Fruit fly (Drosophila melanogaster): ENCODE measurements around the gene Gr5a.

Gr5a gene

dm6 chrX:5671537-5672029, 8.8 kb upstream of the Gr5a start, which contains the start of gene Rab18 (continued):
- no peak for TF ChIP-seq salr (GFP tag; optimal IDR thresholded peaks at IDR 0.05)
- TF ChIP-seq pdm3 (GFP tag; optimal IDR thresholded peaks at IDR 0.05): no peak
- TF ChIP-seq topi (GFP tag; optimal IDR thresholded peaks at IDR 0.05): peak; percentile 2
- TF ChIP-seq Hr38 (GFP tag; optimal IDR thresholded peaks at IDR 0.05): no peak
- no peak for TF ChIP-seq CG11762 (GFP tag; optimal IDR thresholded peaks at IDR 0.05; ENCODE audit: insufficient read depth)
- TF ChIP-seq Hr4 (GFP tag; optimal IDR thresholded peaks at IDR 0.05): no peak
- no peak for TF ChIP-seq vri (GFP tag; optimal IDR thresholded peaks at IDR 0.05)
- TF ChIP-seq CG6792 (GFP tag; optimal IDR thresholded peaks at IDR 0.05): no peak
- no peak for TF ChIP-seq CG8119 (GFP tag; IDR thresholded peaks at IDR 0.05)
- peak; percentile 64 for TF ChIP-seq Eip78C (GFP tag)
- no peak for TF ChIP-seq CG34406 (GFP tag; optimal IDR thresholded peaks at IDR 0.05)
- no peak for TF ChIP-seq CG15336 (GFP tag; IDR thresholded peaks at IDR 0.05)
- no peak for TF ChIP-seq OdsH (GFP tag; optimal IDR thresholded peaks at IDR 0.05)
- TF ChIP-seq CG7368 (GFP tag; optimal IDR thresholded peaks at IDR 0.05): no peak
- TF ChIP-seq CG11294 (GFP tag; IDR thresholded peaks at IDR 0.05): no peak
- TF ChIP-seq lz (GFP tag; optimal IDR thresholded peaks at IDR 0.05): peak; percentile 25
- peak; percentile 26; the same call in 1 of the 3 replicates for TF ChIP-seq CG6163 (GFP tag; IDR thresholded peaks at IDR 0.05)
- peak; percentile 72 for TF ChIP-seq CG6854 (GFP tag; optimal IDR thresholded peaks at IDR 0.05)
- TF ChIP-seq Sox14 (GFP tag; optimal IDR thresholded peaks at IDR 0.05): peak; percentile 18
- no peak for TF ChIP-seq Smox (GFP tag; optimal IDR thresholded peaks at IDR 0.05)
- no peak for TF ChIP-seq dac (GFP tag; optimal IDR thresholded peaks at IDR 0.05)
- peak; percentile 34 for TF ChIP-seq cyc (GFP tag; optimal IDR thresholded peaks at IDR 0.05)
- TF ChIP-seq eg (GFP tag; IDR thresholded peaks at IDR 0.05): 0 out of 3 replicates have a peak, but pooled peaks have one; percentile 23
- no peak for TF ChIP-seq CG32006 (GFP tag; optimal IDR thresholded peaks at IDR 0.05)
- TF ChIP-seq CG3032 (tag; optimal IDR thresholded peaks at IDR 0.05): peak; percentile 6
- TF ChIP-seq CG31627 (GFP tag; optimal IDR thresholded peaks at IDR 0.05): peak; percentile 52
- TF ChIP-seq CG10631 (GFP tag; optimal IDR thresholded peaks at IDR 0.05): no peak
- no peak for TF ChIP-seq Gug (GFP tag; IDR thresholded peaks at IDR 0.05)
- TF ChIP-seq Ets96B (tag; optimal IDR thresholded peaks at IDR 0.05): no peak
- TF ChIP-seq dsx (GFP tag; optimal IDR thresholded peaks at IDR 0.05; ENCODE audit: poor library complexity, severe bottlenecking): no peak
- no peak for TF ChIP-seq Sox102F (GFP tag; optimal IDR thresholded peaks at IDR 0.05)
- peak; percentile 28 for TF ChIP-seq Ets21C (GFP tag; optimal IDR thresholded peaks at IDR 0.05)
- TF ChIP-seq fkh (GFP tag; optimal IDR thresholded peaks at IDR 0.05): peak; percentile 81
- no peak for TF ChIP-seq Met (GFP tag; optimal IDR thresholded peaks at IDR 0.05)
- TF ChIP-seq CG4318 (GFP tag; optimal IDR thresholded peaks at IDR 0.05): no peak
- no peak for TF ChIP-seq CG1621 (tag; optimal IDR thresholded peaks at IDR 0.05)
- TF ChIP-seq Eip75B (GFP tag; optimal IDR thresholded peaks at IDR 0.05): no peak
- TF ChIP-seq CG3919 (GFP tag; optimal IDR thresholded peaks at IDR 0.05): no peak
- peak; percentile 17 for TF ChIP-seq CG6808 (GFP tag; optimal IDR thresholded peaks at IDR 0.05)
- peak; percentile 33 for TF ChIP-seq Hr39 (GFP tag; optimal IDR thresholded peaks at IDR 0.05)
- no peak for TF ChIP-seq CG10669 (GFP tag; optimal IDR thresholded peaks at IDR 0.05)

- TF ChIP-seq CG6792 (GFP tag; optimal IDR thresholded peaks at IDR 0.05) (peak; percentile 33), CG6854 (GFP tag; optimal IDR thresholded peaks at IDR 0.05) (peak; percentile 71), CG34406 (GFP tag; optimal IDR thresholded peaks at IDR 0.05) (peak; percentile 5), lz (GFP tag; optimal IDR thresholded peaks at IDR 0.05) (peak; percentile 13), CG8319 (GFP tag; optimal IDR thresholded peaks at IDR 0.05) (peak; percentile 5), CG6163 (GFP tag; IDR thresholded peaks at IDR 0.05) (0 out of 3 replicates have a peak, but pooled peaks have one; percentile 43), Blimp-1 (GFP tag; optimal IDR thresholded peaks at IDR 0.05) (no peak), Eip78C (GFP tag) (peak; percentile 83), Gug (GFP tag; IDR thresholded peaks at IDR 0.05) (no peak), Lpt (GFP tag; optimal IDR thresholded peaks at IDR 0.05) (no peak), CG7368 (GFP tag; optimal IDR thresholded peaks at IDR 0.05) (peak; percentile 46), fkh (GFP tag; optimal IDR thresholded peaks at IDR 0.05) (no peak), dsx (GFP tag; optimal IDR thresholded peaks at IDR 0.05; ENCODE audit: poor library complexity, severe bottlenecking) (no peak), CG3919 (GFP tag; optimal IDR thresholded peaks at IDR 0.05) (peak; percentile 57), CG8632 (GFP tag; optimal IDR thresholded peaks at IDR 0.05) (peak; percentile 3), net (GFP tag; optimal IDR thresholded peaks at IDR 0.05) (peak; percentile 53), Smox (GFP tag; optimal IDR thresholded peaks at IDR 0.05) (no peak), ss (GFP tag; optimal IDR thresholded peaks at IDR 0.05) (peak; percentile 56 to 66), Hr39 (GFP tag; optimal IDR thresholded peaks at IDR 0.05) (peak; percentile 24), esn (GFP tag; optimal IDR thresholded peaks at IDR 0.05) (peak; percentile 63)
Measured at dm6 chrX:5672243-5673051, 8.0 kb upstream of the Gr5a start, which contains the start of gene RpL35. TSS of gene RpL35 (plus strand) at chrX:5672401.
